Worm (Caenorhabditis elegans) whole organism, midembryonic: ENCODE results near the gene fbf-2.

ENCODE experiments used
- T22C8.4 ChIP-seq: fragments of 200-800 bp; sonication (Bioruptor generic); IDR thresholded peaks from 2 replicates; pipeline ENCODE4 v1.3.6; 2022; ENCODE audit warnings: missing genetic modification characterization, missing compliant biosample characterization
- cog-1 ChIP-seq: sonication (generic microtip); optimal IDR thresholded peaks from 2 replicates; lab custom pipeline; 2016; ENCODE audit warnings: missing genetic modification characterization, missing compliant biosample characterization
- flt-1 ChIP-seq: fragments of 200-800 bp; sonication (Bioruptor generic); IDR thresholded peaks from 2 replicates; pipeline ENCODE4 v1.3.6; 2022; ENCODE audit warnings: missing genetic modification characterization, missing compliant biosample characterization
- klf-2 ChIP-seq: fragments of 200-800 bp; sonication (Bioruptor generic); conservative IDR thresholded peaks from 2 replicates; pipeline ENCODE4 v1.3.6; 2022; ENCODE audit warnings: missing genetic modification reagents, missing genetic modification characterization, missing compliant biosample characterization
- med-1 ChIP-seq: sonication (generic microtip); optimal IDR thresholded peaks from 2 replicates; lab custom pipeline; 2017; ENCODE audit warnings: missing genetic modification characterization, mild to moderate bottlenecking, missing compliant biosample characterization, antibody characterized with exemption, missing genetic modification reagents; ENCODE audit not compliant: insufficient read depth
- ref-1 ChIP-seq: fragments of 200-800 bp; sonication (Bioruptor generic); conservative IDR thresholded peaks from 2 replicates; pipeline ENCODE4 v1.3.6; 2022; ENCODE audit warnings: missing genetic modification reagents, missing genetic modification characterization, missing compliant biosample characterization
- tab-1 ChIP-seq: fragments of 200-800 bp; sonication (Bioruptor generic); IDR thresholded peaks from 2 replicates; pipeline ENCODE4 v1.3.6; 2022; ENCODE audit warnings: missing genetic modification characterization, missing compliant biosample characterization
- ztf-23 ChIP-seq: fragments of 200-800 bp; sonication (Bioruptor generic); IDR thresholded peaks from 2 replicates; pipeline ENCODE4 v1.3.6; 2022; ENCODE audit warnings: missing genetic modification reagents, missing genetic modification characterization, missing compliant biosample characterization
- ztf-29 ChIP-seq: fragments of 200-800 bp; sonication (Bioruptor generic); IDR thresholded peaks from 2 replicates; pipeline ENCODE4 v1.3.6; 2022; ENCODE audit warnings: missing genetic modification reagents, missing genetic modification characterization, missing compliant biosample characterization

The fbf-2 gene

DNA sequence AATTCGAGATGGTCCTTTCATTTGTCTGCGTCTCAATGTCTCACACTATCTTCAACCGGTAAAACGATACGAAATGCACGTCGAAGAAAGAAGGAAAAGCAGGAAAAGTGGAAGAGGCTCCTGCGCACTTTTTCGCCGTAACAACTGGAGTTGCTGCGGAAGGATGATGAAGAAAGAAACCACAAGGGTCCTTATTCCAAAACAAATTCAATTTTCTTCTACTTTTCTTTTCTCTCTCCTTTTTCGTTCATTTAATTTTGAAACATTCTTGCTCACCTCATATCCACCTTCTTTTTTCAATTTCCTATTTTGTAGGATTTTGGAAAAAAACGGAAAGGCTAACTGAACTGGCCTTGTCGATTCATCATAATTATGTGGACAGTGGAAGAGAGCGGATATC, 29.3 kb upstream of the fbf-2 start:
- no peak for TF ChIP-seq tab-1 (GFP tag; lab: Robert Waterston, UW)
- no peak for TF ChIP-seq ztf-29
- TF ChIP-seq ztf-23 (GFP tag; lab: Robert Waterston, UW), result no peak
- TF ChIP-seq T22C8.4, result no peak
- no peak for TF ChIP-seq ref-1 (GFP tag; lab: Robert Waterston, UW)
- no peak for TF ChIP-seq flt-1 (GFP tag; lab: Robert Waterston, UW)
- TF ChIP-seq med-1 (GFP tag; lab: Kevin White, UChicago), result no peak
- TF ChIP-seq klf-2 (GFP tag; lab: Robert Waterston, UW), result no peak
- TF ChIP-seq cog-1 (tag; lab: Kevin White, UChicago), result no peak

DNA sequence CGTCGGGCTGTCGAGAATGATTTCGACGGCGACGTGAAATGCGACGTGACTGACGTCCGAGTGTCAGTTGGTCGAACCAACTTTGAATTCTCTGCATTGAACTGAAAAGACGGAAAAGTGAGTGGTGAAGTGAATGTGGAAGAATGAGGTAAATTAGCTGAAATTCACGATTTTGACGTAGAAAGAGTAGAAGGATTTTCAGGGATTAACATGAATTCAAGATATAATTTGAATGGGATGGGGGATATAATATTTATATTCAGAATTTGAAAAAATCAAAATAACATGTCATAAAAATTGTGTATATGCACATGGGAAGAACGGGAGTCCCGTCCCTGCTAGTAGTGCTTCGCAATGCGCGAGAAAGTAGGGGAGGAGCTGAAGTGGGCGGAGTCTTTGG, 26.9 kb upstream of the fbf-2 start, which contains the start of gene C29H12.6:
Gene C29H12.6 (minus strand): TSS at position 101 of the 400 bp plus-strand sequence.
- TF ChIP-seq cog-1 (tag; lab: Kevin White, UChicago) (no peak), ztf-29 (no peak), tab-1 (GFP tag; lab: Robert Waterston, UW) (0 out of 2 replicates have a peak, but pooled peaks have one; percentile 16)

DNA sequence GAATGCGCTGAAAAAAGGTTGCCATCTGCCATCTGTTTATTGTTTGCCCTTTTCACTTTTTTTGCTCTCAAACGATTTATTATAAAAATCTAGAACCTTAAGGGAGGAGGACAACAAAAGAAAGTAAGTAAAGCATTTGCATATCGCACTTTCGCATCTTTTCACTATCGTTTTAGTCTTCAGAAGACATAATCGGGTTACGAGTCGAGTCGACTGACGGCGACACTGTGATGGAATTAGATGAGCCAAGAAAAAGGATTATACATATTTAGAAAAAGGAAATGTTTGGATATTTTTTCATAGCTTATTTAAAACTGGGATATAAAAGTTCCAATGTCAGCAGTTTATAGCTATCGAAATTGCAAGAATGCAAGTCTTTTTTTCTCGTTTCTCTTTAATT, 25.4 kb upstream of the fbf-2 start:
- TF ChIP-seq flt-1 (GFP tag; lab: Robert Waterston, UW), result no peak
- no peak for TF ChIP-seq klf-2 (GFP tag; lab: Robert Waterston, UW)
- TF ChIP-seq ztf-23 (GFP tag; lab: Robert Waterston, UW), result no peak
- TF ChIP-seq T22C8.4, result no peak
- no peak for TF ChIP-seq tab-1 (GFP tag; lab: Robert Waterston, UW)
- TF ChIP-seq cog-1 (tag; lab: Kevin White, UChicago), result no peak
- TF ChIP-seq ztf-29, result no peak
- no peak for TF ChIP-seq ref-1 (GFP tag; lab: Robert Waterston, UW)
- TF ChIP-seq med-1 (GFP tag; lab: Kevin White, UChicago), result no peak

DNA sequence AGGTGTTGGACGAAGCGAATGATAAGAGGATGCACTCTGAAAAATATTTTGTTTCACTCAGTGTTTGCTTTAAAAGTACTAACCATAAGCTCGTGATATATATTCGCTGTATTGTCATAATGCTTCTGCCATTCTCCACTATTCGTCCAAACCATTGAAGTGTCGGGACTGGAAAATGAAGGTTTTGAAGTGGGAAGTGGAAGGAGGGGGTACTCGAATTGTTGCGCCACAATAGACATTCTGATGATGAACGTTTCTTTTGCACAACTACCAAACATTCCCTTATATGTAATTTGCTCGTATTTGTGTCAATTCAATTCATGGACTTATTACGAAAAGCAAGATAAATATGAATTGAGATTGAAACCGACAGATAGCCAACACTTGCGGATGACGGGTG, 24.0 kb upstream of the fbf-2 start:
- TF ChIP-seq T22C8.4, result no peak

DNA sequence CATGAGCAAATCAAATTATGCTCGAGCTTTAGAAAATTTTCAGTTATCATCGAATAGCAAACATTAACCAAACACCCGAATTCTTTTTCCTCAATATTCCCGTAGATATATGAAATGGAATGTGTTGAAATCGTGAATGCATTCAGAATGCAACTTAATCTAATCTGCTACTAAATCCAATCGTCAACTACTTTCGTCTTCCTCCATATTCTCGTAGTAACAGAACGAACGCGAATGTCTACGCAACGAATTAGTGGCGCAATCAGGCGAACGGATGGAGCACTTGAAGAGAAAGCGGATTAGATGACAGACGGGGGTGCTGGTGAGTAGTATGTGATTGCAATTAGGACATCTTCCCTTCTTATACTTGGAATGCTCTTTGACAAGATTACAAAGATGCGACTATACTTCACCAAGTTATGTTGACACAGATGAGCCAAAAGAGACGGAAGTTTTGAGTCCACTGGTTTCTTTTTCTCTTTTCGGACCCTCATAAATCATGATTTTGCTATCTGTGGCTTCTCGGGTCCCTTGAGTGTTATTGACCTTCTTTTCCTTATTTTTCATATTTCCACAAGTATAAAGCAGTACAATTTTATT, 22.7 kb upstream of the fbf-2 start:
- TF ChIP-seq klf-2 (GFP tag; lab: Robert Waterston, UW) (no peak), med-1 (GFP tag; lab: Kevin White, UChicago) (no peak), cog-1 (tag; lab: Kevin White, UChicago) (no peak), ref-1 (GFP tag; lab: Robert Waterston, UW) (no peak), tab-1 (GFP tag; lab: Robert Waterston, UW) (no peak)

DNA sequence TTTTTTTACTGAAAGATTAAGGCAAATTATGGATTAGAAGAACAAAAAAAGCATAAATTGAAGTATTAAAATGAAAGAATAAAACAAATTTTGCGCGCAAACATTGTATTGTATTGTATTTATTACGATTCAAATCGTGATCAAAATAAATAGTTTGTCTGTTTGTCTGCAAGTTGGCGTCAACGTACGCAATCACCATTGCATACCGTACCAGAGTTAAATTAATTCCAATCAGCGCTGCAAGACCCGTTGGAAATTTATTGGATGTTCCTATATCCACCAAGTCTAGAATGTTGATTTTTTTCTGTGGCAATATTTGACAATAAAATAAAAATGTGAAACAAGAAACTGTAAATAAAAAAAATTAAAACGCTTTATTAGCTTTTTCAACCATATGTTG, 21.9 kb upstream of the fbf-2 start, which contains the start of gene heri-1:
Gene heri-1 (minus strand): TSS at position 8 of the 400 bp plus-strand sequence.
- no peak for TF ChIP-seq flt-1 (GFP tag; lab: Robert Waterston, UW)
- no peak for TF ChIP-seq ref-1 (GFP tag; lab: Robert Waterston, UW)
- TF ChIP-seq tab-1 (GFP tag; lab: Robert Waterston, UW), result no peak
- TF ChIP-seq cog-1 (tag; lab: Kevin White, UChicago), result no peak
- TF ChIP-seq klf-2 (GFP tag; lab: Robert Waterston, UW), result no peak
- no peak for TF ChIP-seq T22C8.4
- no peak for TF ChIP-seq med-1 (GFP tag; lab: Kevin White, UChicago)
- no peak for TF ChIP-seq ztf-23 (GFP tag; lab: Robert Waterston, UW)
- TF ChIP-seq ztf-29, result no peak

DNA sequence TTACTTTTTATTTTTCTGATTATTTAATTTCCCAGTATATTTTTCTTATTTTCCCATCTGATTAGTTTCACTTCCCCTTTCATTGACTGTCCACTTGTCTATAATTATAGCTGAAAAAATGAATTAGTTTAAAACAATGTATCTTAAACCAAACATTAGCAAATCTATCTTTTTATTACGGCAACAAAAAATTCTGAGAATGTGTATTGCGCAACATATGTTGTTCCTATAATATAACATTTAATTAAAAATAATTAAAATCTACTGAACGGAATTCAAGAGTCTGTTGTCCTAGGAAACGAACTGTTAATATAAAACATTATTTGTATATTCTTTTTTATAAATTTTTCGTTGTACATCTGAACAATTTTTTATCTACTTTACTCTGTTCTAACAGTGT, 18.7 kb upstream of the fbf-2 start:
- no peak for TF ChIP-seq tab-1 (GFP tag; lab: Robert Waterston, UW)
- no peak for TF ChIP-seq T22C8.4
- no peak for TF ChIP-seq cog-1 (tag; lab: Kevin White, UChicago)
- TF ChIP-seq klf-2 (GFP tag; lab: Robert Waterston, UW), result no peak
- TF ChIP-seq flt-1 (GFP tag; lab: Robert Waterston, UW), result no peak
- no peak for TF ChIP-seq med-1 (GFP tag; lab: Kevin White, UChicago)
- no peak for TF ChIP-seq ztf-29
- TF ChIP-seq ztf-23 (GFP tag; lab: Robert Waterston, UW), result no peak
- TF ChIP-seq ref-1 (GFP tag; lab: Robert Waterston, UW), result no peak

DNA sequence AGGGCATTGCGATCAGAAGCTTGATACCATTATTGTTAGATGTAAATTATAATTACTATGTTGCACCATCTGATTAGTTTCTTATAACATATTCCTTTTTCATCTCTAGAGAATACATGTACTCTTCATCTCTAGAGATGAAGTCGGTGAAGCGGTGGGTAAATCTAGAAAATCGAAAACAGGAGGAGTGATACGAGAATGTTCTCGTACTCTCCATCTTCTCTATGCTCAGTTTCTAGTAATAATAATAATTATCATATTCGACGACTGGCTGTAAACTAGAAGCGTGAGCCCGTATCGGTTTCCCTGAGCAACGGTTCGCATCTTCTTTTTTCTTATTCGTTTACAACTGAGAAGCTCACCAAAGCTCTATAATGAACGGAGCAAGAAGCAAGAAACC, 16.5 kb upstream of the fbf-2 start:
- no peak for TF ChIP-seq tab-1 (GFP tag; lab: Robert Waterston, UW)
- no peak for TF ChIP-seq med-1 (GFP tag; lab: Kevin White, UChicago)
- no peak for TF ChIP-seq klf-2 (GFP tag; lab: Robert Waterston, UW)
- TF ChIP-seq ztf-29, result no peak
- TF ChIP-seq flt-1 (GFP tag; lab: Robert Waterston, UW), result no peak
- TF ChIP-seq T22C8.4, result no peak
- TF ChIP-seq cog-1 (tag; lab: Kevin White, UChicago), result no peak
- no peak for TF ChIP-seq ref-1 (GFP tag; lab: Robert Waterston, UW)
- TF ChIP-seq ztf-23 (GFP tag; lab: Robert Waterston, UW), result no peak

DNA sequence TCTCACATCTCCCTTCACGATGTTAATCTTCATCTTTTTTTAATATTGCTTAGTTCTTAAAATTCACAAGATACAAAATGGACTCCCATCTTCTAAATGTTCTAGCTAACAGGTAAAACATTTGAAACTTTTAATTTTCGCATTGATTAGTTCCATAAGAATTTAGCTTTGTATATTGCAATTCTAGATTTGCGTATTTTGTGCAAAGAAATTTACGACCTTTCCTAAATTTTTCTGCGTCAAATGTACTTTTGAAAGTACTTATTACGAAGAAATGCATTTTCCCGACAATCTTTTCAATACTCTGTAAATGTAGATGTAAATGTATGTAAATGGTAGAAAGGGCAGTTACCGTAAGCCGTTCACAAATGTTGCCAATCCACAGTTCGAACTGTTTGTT, 12.7 kb upstream of the fbf-2 start:
- TF ChIP-seq flt-1 (GFP tag; lab: Robert Waterston, UW), result no peak
- TF ChIP-seq ztf-29, result no peak
- no peak for TF ChIP-seq ztf-23 (GFP tag; lab: Robert Waterston, UW)
- TF ChIP-seq klf-2 (GFP tag; lab: Robert Waterston, UW), result no peak
- TF ChIP-seq cog-1 (tag; lab: Kevin White, UChicago), result no peak
- no peak for TF ChIP-seq T22C8.4
- no peak for TF ChIP-seq ref-1 (GFP tag; lab: Robert Waterston, UW)
- TF ChIP-seq med-1 (GFP tag; lab: Kevin White, UChicago), result no peak
- TF ChIP-seq tab-1 (GFP tag; lab: Robert Waterston, UW), result no peak

DNA sequence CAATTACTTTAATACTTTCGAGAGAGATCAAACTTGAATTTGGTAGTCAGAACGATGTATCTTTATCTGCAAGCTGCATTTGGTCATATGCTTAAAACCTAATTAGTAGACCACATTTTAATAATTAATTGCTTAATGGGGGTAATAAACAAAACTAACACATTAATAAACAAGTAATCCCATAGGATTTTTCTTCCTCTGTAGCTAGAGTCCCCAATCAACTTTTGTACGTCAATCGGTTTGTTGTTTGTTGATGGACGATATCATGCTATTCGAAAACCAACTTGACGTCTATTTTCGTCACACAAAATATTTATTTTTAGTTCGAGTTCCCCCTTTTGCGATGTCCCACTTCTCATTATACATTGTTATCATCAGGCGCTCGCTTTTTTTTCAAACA, 10.2 kb upstream of the fbf-2 start:
- TF ChIP-seq ztf-23 (GFP tag; lab: Robert Waterston, UW), result no peak
- no peak for TF ChIP-seq med-1 (GFP tag; lab: Kevin White, UChicago)
- no peak for TF ChIP-seq tab-1 (GFP tag; lab: Robert Waterston, UW)
- TF ChIP-seq T22C8.4, result no peak
- no peak for TF ChIP-seq ref-1 (GFP tag; lab: Robert Waterston, UW)
- TF ChIP-seq klf-2 (GFP tag; lab: Robert Waterston, UW), result no peak
- no peak for TF ChIP-seq flt-1 (GFP tag; lab: Robert Waterston, UW)
- no peak for TF ChIP-seq cog-1 (tag; lab: Kevin White, UChicago)
- no peak for TF ChIP-seq ztf-29
